Worm (Caenorhabditis elegans): ENCODE data around the gene rad-23.

The rad-23 gene

ce11 chrII:11681136-11681824 lies 28.8 kb upstream of the rad-23 start, which contains the start of the genes sfxn-1.4 and C47D12.4:
TSS of gene sfxn-1.4 (minus strand) at chrII:11681236.
TSS of gene C47D12.4 (plus strand) at chrII:11681774.
- TF ChIP-seq zfp-3 (GFP tag; conservative IDR thresholded peaks at IDR 0.05): no peak
- TF ChIP-seq duxl-1 (tag; optimal IDR thresholded peaks at IDR 0.05; ENCODE audit: poor library complexity): no peak
- no peak for TF ChIP-seq F49E8.2 (tag; optimal IDR thresholded peaks at IDR 0.05; ENCODE audit: borderline replicate concordance)
- no peak for TF ChIP-seq F26F4.8 (GFP tag; conservative IDR thresholded peaks at IDR 0.05)
- no peak for TF ChIP-seq lin-1 (GFP tag; IDR thresholded peaks at IDR 0.05)
- no peak for TF ChIP-seq lin-38 (GFP tag; IDR thresholded peaks at IDR 0.05)
- no peak for TF ChIP-seq snpc-4 (tag; optimal IDR thresholded peaks at IDR 0.05)
- TF ChIP-seq lin-13 (GFP tag; optimal IDR thresholded peaks at IDR 0.05): no peak
- no peak for TF ChIP-seq set-16 (GFP tag; IDR thresholded peaks at IDR 0.05)
- no peak for TF ChIP-seq fos-1 (tag; optimal IDR thresholded peaks at IDR 0.05)
- no peak for TF ChIP-seq nhr-25 (tag; optimal IDR thresholded peaks at IDR 0.05; ENCODE audit: borderline replicate concordance, insufficient read depth)
- TF ChIP-seq hlh-30 (tag; optimal IDR thresholded peaks at IDR 0.05; ENCODE audit: insufficient read depth): no peak
- no peak for TF ChIP-seq daf-16 (GFP tag; optimal IDR thresholded peaks at IDR 0.05)
- TF ChIP-seq daf-16 (tag; optimal IDR thresholded peaks at IDR 0.05): no peak
- no peak for TF ChIP-seq madf-5 (GFP tag; IDR thresholded peaks at IDR 0.05)
- no peak for TF ChIP-seq ceh-62 (tag; optimal IDR thresholded peaks at IDR 0.05)
- no peak for TF ChIP-seq unc-39 (tag; optimal IDR thresholded peaks at IDR 0.05)
- TF ChIP-seq D1046.2 (GFP tag; IDR thresholded peaks at IDR 0.05): no peak

ce11 chrII:11680220-11680619 lies 27.7 kb upstream of the rad-23 start:
- TF ChIP-seq nhr-6 (tag; optimal IDR thresholded peaks at IDR 0.05): no peak
- TF ChIP-seq zip-11 (GFP tag; IDR thresholded peaks at IDR 0.05): no peak
- TF ChIP-seq nhr-102 (tag; optimal IDR thresholded peaks at IDR 0.05): no peak
- TF ChIP-seq gei-8 (GFP tag; optimal IDR thresholded peaks at IDR 0.05): no peak
- TF ChIP-seq tra-1 (GFP tag; IDR thresholded peaks at IDR 0.05): no peak
- TF ChIP-seq nhr-111 (GFP tag; optimal IDR thresholded peaks at IDR 0.05): no peak
- no peak for TF ChIP-seq duxl-1 (tag; optimal IDR thresholded peaks at IDR 0.05; ENCODE audit: poor library complexity)
- TF ChIP-seq T20F7.1 (GFP tag; optimal IDR thresholded peaks at IDR 0.05): no peak
- TF ChIP-seq skn-1 (tag; optimal IDR thresholded peaks at IDR 0.05): no peak
- TF ChIP-seq F44E2.7 (GFP tag; IDR thresholded peaks at IDR 0.05): no peak
- TF ChIP-seq sdz-12 (GFP tag; optimal IDR thresholded peaks at IDR 0.05): no peak

ce11 chrII:11675877-11676473 lies 23.4 kb upstream of the rad-23 start, which contains the start of the genes trr-1 and C47D12.2:
TSS of gene trr-1 (minus strand) at chrII:11675927.
TSS of gene C47D12.2 (plus strand) at chrII:11676306.
- no peak for TF ChIP-seq T26A8.4 (GFP tag; IDR thresholded peaks at IDR 0.05)
- TF ChIP-seq daf-8 (GFP tag; IDR thresholded peaks at IDR 0.05): no peak
- peak; percentile 98 for TF ChIP-seq aha-1 (tag)
- peak; percentile 87 for TF ChIP-seq dpl-1 (GFP tag; optimal IDR thresholded peaks at IDR 0.05)
- TF ChIP-seq lin-15B (tag; optimal IDR thresholded peaks at IDR 0.05): no peak
- TF ChIP-seq hif-1 (tag; optimal IDR thresholded peaks at IDR 0.05): no peak
- TF ChIP-seq ceh-44 (GFP tag; IDR thresholded peaks at IDR 0.05): no peak
- TF ChIP-seq unc-130 (GFP tag; optimal IDR thresholded peaks at IDR 0.05): peak; percentile 14
- TF ChIP-seq mes-2 (tag; optimal IDR thresholded peaks at IDR 0.05; ENCODE audit: poor library complexity, severe bottlenecking): peak; percentile 85
- TF ChIP-seq daf-19 (GFP tag; conservative IDR thresholded peaks at IDR 0.05): no peak
- no peak for TF ChIP-seq egl-43 (GFP tag; IDR thresholded peaks at IDR 0.05)
- no peak for TF ChIP-seq lin-39 (tag; optimal IDR thresholded peaks at IDR 0.05)
- TF ChIP-seq unc-62 (GFP tag; optimal IDR thresholded peaks at IDR 0.05 in 1 of 2): peak in 1 of 2 experiments; percentile 98
- TF ChIP-seq unc-62 (tag; optimal IDR thresholded peaks at IDR 0.05): no peak
- no peak for TF ChIP-seq zfp-2 (tag; optimal IDR thresholded peaks at IDR 0.05)
- TF ChIP-seq tra-1 (GFP tag; IDR thresholded peaks at IDR 0.05): no peak
- no peak for TF ChIP-seq F49E8.2 (tag; optimal IDR thresholded peaks at IDR 0.05; ENCODE audit: borderline replicate concordance)
- TF ChIP-seq vab-7 (GFP tag; IDR thresholded peaks at IDR 0.05): no peak
- TF ChIP-seq mxl-2 (GFP tag; conservative IDR thresholded peaks at IDR 0.05): no peak
- TF ChIP-seq nhr-48 (tag; optimal IDR thresholded peaks at IDR 0.05): no peak
- no peak for TF ChIP-seq madf-9 (GFP tag; conservative IDR thresholded peaks at IDR 0.05)
- TF ChIP-seq lim-7 (GFP tag; IDR thresholded peaks at IDR 0.05): no peak

Measured in whole organism, L4 larva.